Fruit fly (Drosophila melanogaster) whole organism, embryonic: ENCODE data around the gene mRpL32.

Experiments used
- Abd-B ChIP-seq: fragments of 200-800 bp; sonication (Bioruptor generic); optimal IDR thresholded peaks from 2 replicates; lab custom pipeline; 2018; ENCODE audit warnings: missing biosample characterization, mild to moderate bottlenecking, missing genetic modification characterization, moderate library complexity
- Ada2b ChIP-seq: fragments of 200-800 bp; sonication (Bioruptor generic); IDR thresholded peaks from 2 replicates; pipeline ENCODE4 v1.3.6; 2022; ENCODE audit warnings: missing biosample characterization, missing genetic modification characterization
- Aef1 ChIP-seq: fragments of 200-800 bp; sonication (Bioruptor generic); IDR thresholded peaks from 3 replicates; pipeline ENCODE4 v1.3.6; 2022; ENCODE audit warnings: missing biosample characterization, missing genetic modification characterization
- Atf-2 ChIP-seq: fragments of 200-800 bp; sonication (Bioruptor generic); optimal IDR thresholded peaks from 2 replicates; lab custom pipeline; 2016; ENCODE audit warnings: missing biosample characterization, missing genetic modification characterization
- Bgb ChIP-seq: fragments of 200-800 bp; sonication (Bioruptor generic); IDR thresholded peaks from 2 replicates; pipeline ENCODE4 v1.3.6; 2022; ENCODE audit warnings: missing biosample characterization, missing genetic modification characterization; ENCODE audit not compliant: partially characterized antibody
- CG11247 ChIP-seq: fragments of 200-800 bp; sonication (Bioruptor generic); IDR thresholded peaks from 2 replicates; pipeline ENCODE4 v1.3.6; 2022; ENCODE audit warnings: missing biosample characterization, missing genetic modification characterization
- CG11560 ChIP-seq: fragments of 200-800 bp; sonication (Bioruptor generic); IDR thresholded peaks from 3 replicates; pipeline ENCODE4 v1.3.6; 2022; ENCODE audit warnings: missing biosample characterization, missing genetic modification characterization
- CG11723 ChIP-seq: fragments of 200-800 bp; sonication (Bioruptor generic); optimal IDR thresholded peaks from 2 replicates; lab custom pipeline; 2017; ENCODE audit warnings: missing biosample characterization, mild to moderate bottlenecking, missing genetic modification characterization
- CG12236 ChIP-seq: fragments of 200-800 bp; sonication (Bioruptor generic); optimal IDR thresholded peaks from 2 replicates; lab custom pipeline; 2016; ENCODE audit warnings: missing biosample characterization, missing genetic modification characterization
- CG14860 ChIP-seq: fragments of 200-800 bp; sonication (Bioruptor generic); IDR thresholded peaks from 3 replicates; pipeline ENCODE4 v1.3.6; 2022; ENCODE audit warnings: missing biosample characterization, missing genetic modification characterization; ENCODE audit not compliant: partially characterized antibody
- CG17328 ChIP-seq: fragments of 200-800 bp; sonication (Bioruptor generic); IDR thresholded peaks from 2 replicates; pipeline ENCODE4 v1.3.6; 2022; ENCODE audit warnings: missing biosample characterization, missing genetic modification characterization
- CG17359 ChIP-seq: fragments of 200-800 bp; sonication (Bioruptor generic); optimal IDR thresholded peaks from 3 replicates; lab custom pipeline; 2018; ENCODE audit warnings: missing biosample characterization, mild to moderate bottlenecking, missing genetic modification characterization, moderate library complexity
- CG18476 ChIP-seq: fragments of 200-800 bp; sonication (Bioruptor generic); optimal IDR thresholded peaks from 2 replicates; lab custom pipeline; 2016; ENCODE audit warnings: missing biosample characterization, mild to moderate bottlenecking, missing genetic modification characterization
- CG18764 ChIP-seq: fragments of 200-800 bp; sonication (Bioruptor generic); optimal IDR thresholded peaks from 3 replicates; lab custom pipeline; 2016; ENCODE audit warnings: missing biosample characterization, missing genetic modification characterization
- CG31224 ChIP-seq: fragments of 200-800 bp; sonication (Bioruptor generic); IDR thresholded peaks from 2 replicates; pipeline ENCODE4 v1.3.6; 2022; ENCODE audit warnings: missing biosample characterization, missing genetic modification characterization
- CG34376 ChIP-seq: fragments of 200-800 bp; sonication (Bioruptor generic); optimal IDR thresholded peaks from 2 replicates; lab custom pipeline; 2018; ENCODE audit warnings: missing biosample characterization, mild to moderate bottlenecking, missing genetic modification characterization
- CG42726 ChIP-seq: fragments of 200-800 bp; sonication (Bioruptor generic); IDR thresholded peaks from 2 replicates; pipeline ENCODE4 v1.3.6; 2022; ENCODE audit warnings: missing biosample characterization, missing genetic modification characterization; ENCODE audit not compliant: partially characterized antibody
- CG4707 ChIP-seq: fragments of 200-800 bp; sonication (Bioruptor generic); optimal IDR thresholded peaks from 2 replicates; lab custom pipeline; 2018; ENCODE audit warnings: missing biosample characterization, mild to moderate bottlenecking, missing genetic modification characterization, moderate library complexity
- CG7271 ChIP-seq: fragments of 200-800 bp; sonication (Bioruptor generic); optimal IDR thresholded peaks from 2 replicates; lab custom pipeline; 2018; ENCODE audit warnings: missing biosample characterization, mild to moderate bottlenecking, missing genetic modification characterization, moderate library complexity
- CG7928 ChIP-seq: fragments of 200-800 bp; sonication (Bioruptor generic); optimal IDR thresholded peaks from 2 replicates; lab custom pipeline; 2017; ENCODE audit warnings: missing biosample characterization, mild to moderate bottlenecking, missing genetic modification characterization
- CG8924 ChIP-seq: fragments of 200-800 bp; optimal IDR thresholded peaks from 3 replicates; lab custom pipeline; 2019; ENCODE audit warnings: missing biosample characterization, mild to moderate bottlenecking, missing genetic modification characterization, moderate library complexity
- D19A ChIP-seq: fragments of 200-800 bp; optimal IDR thresholded peaks from 3 replicates; lab custom pipeline; 2019; ENCODE audit warnings: missing biosample characterization, mild to moderate bottlenecking, missing genetic modification characterization, moderate library complexity
- Dip3 ChIP-seq: fragments of 200-800 bp; sonication (Bioruptor generic); optimal IDR thresholded peaks from 3 replicates; lab custom pipeline; 2016; ENCODE audit warnings: missing biosample characterization, missing genetic modification characterization
- Hand ChIP-seq: fragments of 200-800 bp; sonication (Bioruptor generic); optimal IDR thresholded peaks from 2 replicates; lab custom pipeline; 2017; ENCODE audit warnings: mild to moderate bottlenecking, missing biosample characterization, missing genetic modification reagents, missing genetic modification characterization
- Meics ChIP-seq: fragments of 200-800 bp; sonication (Bioruptor generic); optimal IDR thresholded peaks from 2 replicates; lab custom pipeline; 2017; ENCODE audit warnings: missing biosample characterization, mild to moderate bottlenecking, missing genetic modification characterization
- NFAT ChIP-seq: fragments of 200-800 bp; sonication (Bioruptor generic); IDR thresholded peaks from 2 replicates; pipeline ENCODE4 v1.3.6; 2022; ENCODE audit warnings: missing biosample characterization, missing genetic modification characterization
- NK7.1 ChIP-seq: fragments of 200-800 bp; sonication (Bioruptor generic); optimal IDR thresholded peaks from 3 replicates; lab custom pipeline; 2016; ENCODE audit warnings: missing biosample characterization, missing genetic modification characterization
- Nf-YB ChIP-seq: fragments of 200-800 bp; sonication (Bioruptor generic); optimal IDR thresholded peaks from 3 replicates; lab custom pipeline; 2019; ENCODE audit warnings: missing biosample characterization, mild to moderate bottlenecking, missing genetic modification characterization, moderate library complexity
- Tbp ChIP-seq: fragments of >200 bp; optimal IDR thresholded peaks from 2 replicates; lab custom pipeline; 2018; ENCODE audit warnings: missing biosample characterization, missing genetic modification characterization
- Vsx1 ChIP-seq: fragments of 200-800 bp; sonication (Bioruptor generic); optimal IDR thresholded peaks from 2 replicates; lab custom pipeline; 2017; ENCODE audit warnings: missing biosample characterization, mild to moderate bottlenecking, missing genetic modification characterization, missing genetic modification reagents
- Xbp1 ChIP-seq: fragments of 200-800 bp; sonication (Bioruptor generic); optimal IDR thresholded peaks from 3 replicates; lab custom pipeline; 2016; ENCODE audit warnings: missing biosample characterization, mild to moderate bottlenecking, missing genetic modification characterization
- Xrp1 ChIP-seq: fragments of 200-800 bp; sonication (Bioruptor generic); IDR thresholded peaks from 2 replicates; pipeline ENCODE4 v1.3.6; 2022; ENCODE audit warnings: missing biosample characterization, missing genetic modification characterization
- ab ChIP-seq: fragments of 200-800 bp; sonication (Bioruptor generic); optimal IDR thresholded peaks from 2 replicates; lab custom pipeline; 2016; ENCODE audit warnings: missing biosample characterization, missing genetic modification characterization
- aop ChIP-seq: fragments of 200-800 bp; sonication (Bioruptor generic); IDR thresholded peaks from 2 replicates; pipeline ENCODE4 v1.3.6; 2022; ENCODE audit warnings: missing biosample characterization, missing genetic modification characterization
- caup ChIP-seq: fragments of 200-800 bp; sonication (Bioruptor generic); optimal IDR thresholded peaks from 3 replicates; lab custom pipeline; 2017; ENCODE audit warnings: missing biosample characterization, mild to moderate bottlenecking, missing genetic modification characterization, moderate library complexity; ENCODE audit not compliant: severe bottlenecking
- dan ChIP-seq: fragments of 200-800 bp; sonication (Bioruptor generic); IDR thresholded peaks from 2 replicates; pipeline ENCODE4 v1.3.6; 2022; ENCODE audit warnings: missing biosample characterization, missing genetic modification characterization
- danr ChIP-seq: fragments of 200-800 bp; sonication (Bioruptor generic); IDR thresholded peaks from 2 replicates; pipeline ENCODE4 v1.3.6; 2022; ENCODE audit warnings: missing biosample characterization, missing genetic modification characterization
- hbn ChIP-seq: fragments of 200-800 bp; sonication (Bioruptor generic); IDR thresholded peaks from 2 replicates; pipeline ENCODE4 v1.3.6; 2022; ENCODE audit warnings: missing biosample characterization, missing genetic modification characterization; ENCODE audit not compliant: partially characterized antibody
- nau ChIP-seq: fragments of 200-800 bp; sonication (Bioruptor generic); optimal IDR thresholded peaks from 3 replicates; lab custom pipeline; 2017; ENCODE audit warnings: missing biosample characterization, mild to moderate bottlenecking, missing genetic modification characterization, missing genetic modification reagents
- pan ChIP-seq, 4 experiments: fragments of >200 bp in 3 of 4; fragments of 200-800 bp in 1 of 4; sonication (Bioruptor generic) in 1 of 4; optimal IDR thresholded peaks in 3 of 4; IDR thresholded peaks in 1 of 4; 2 replicates each; pipeline versions ENCODE4 v1.3.6 to Lab custom; 2017 to 2022; ENCODE audit warnings: missing biosample characterization in 2 of 4, missing genetic modification characterization in 2 of 4, mixed read lengths in 1 of 4
- shn ChIP-seq: fragments of 200-800 bp; sonication (Bioruptor generic); optimal IDR thresholded peaks from 3 replicates; lab custom pipeline; 2016; ENCODE audit warnings: missing biosample characterization, missing genetic modification characterization
- sim ChIP-seq: fragments of 200-800 bp; sonication (Bioruptor generic); IDR thresholded peaks from 2 replicates; pipeline ENCODE4 v1.3.6; 2022; ENCODE audit warnings: missing biosample characterization, missing genetic modification characterization
- slp2 ChIP-seq: fragments of 200-800 bp; sonication (Bioruptor generic); optimal IDR thresholded peaks from 2 replicates; lab custom pipeline; 2016; ENCODE audit warnings: missing biosample characterization, missing genetic modification characterization
- sug ChIP-seq: fragments of 200-800 bp; optimal IDR thresholded peaks from 2 replicates; lab custom pipeline; 2019; ENCODE audit warnings: missing biosample characterization, mild to moderate bottlenecking, missing genetic modification characterization, moderate library complexity
- trh ChIP-seq: fragments of 200-800 bp; sonication (Bioruptor generic); optimal IDR thresholded peaks from 2 replicates; lab custom pipeline; 2016; ENCODE audit warnings: missing biosample characterization, missing genetic modification characterization
- usp ChIP-seq: fragments of >200 bp; optimal IDR thresholded peaks from 2 replicates; lab custom pipeline; 2017; ENCODE audit warnings: missing biosample characterization, missing genetic modification characterization
- vnd ChIP-seq: fragments of 200-800 bp; sonication (Bioruptor generic); IDR thresholded peaks from 3 replicates; pipeline ENCODE4 v1.3.6; 2022; ENCODE audit warnings: missing biosample characterization, missing genetic modification characterization; ENCODE audit not compliant: partially characterized antibody
- yki ChIP-seq: fragments of >200 bp; optimal IDR thresholded peaks from 3 replicates; lab custom pipeline; 2018
- zfh2 ChIP-seq: fragments of 200-800 bp; sonication (Bioruptor generic); optimal IDR thresholded peaks from 2 replicates; lab custom pipeline; 2016; ENCODE audit warnings: missing biosample characterization, missing genetic modification characterization

The mRpL32 gene

DNA sequence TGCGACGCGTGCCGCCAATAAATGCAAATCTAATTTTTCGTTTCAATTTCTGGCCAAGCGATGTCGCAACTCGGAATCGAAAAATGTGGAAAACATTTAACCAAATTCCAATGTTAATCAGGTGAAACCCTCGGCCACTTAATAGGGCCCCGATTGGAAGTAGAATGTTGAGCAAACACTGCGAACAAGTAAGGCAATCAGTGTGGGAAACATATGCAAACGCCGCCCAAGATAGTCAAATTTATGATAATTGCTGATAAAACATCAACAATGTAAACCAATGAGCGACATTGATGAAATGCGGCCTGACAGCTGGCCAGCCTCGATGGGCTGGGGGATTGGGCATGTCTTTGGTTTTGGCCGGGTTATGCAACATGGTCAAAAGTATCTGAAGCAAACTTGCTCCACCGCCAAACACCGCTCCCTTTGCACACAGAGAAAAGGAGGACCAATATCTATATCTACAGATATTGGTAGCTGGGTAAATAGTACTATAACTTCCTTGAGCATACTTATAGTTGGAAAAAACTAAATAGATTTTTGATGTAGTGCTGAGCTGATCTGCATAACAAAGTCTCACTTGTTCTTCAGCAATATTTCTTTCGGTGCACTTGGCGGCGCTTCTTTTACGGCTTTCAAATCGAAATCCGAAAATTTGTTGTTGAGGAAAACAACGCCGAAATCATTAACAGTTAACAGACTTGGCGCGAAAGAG, 5.2 kb upstream of the mRpL32 start (continued):
- TF ChIP-seq aop (GFP tag; lab: Robert Waterston, UW) (peak; percentile 40; the same call in 1 of the 2 replicates), Aef1 (peak; percentile 76), Bgb (no peak), CG42726 (GFP tag; lab: Robert Waterston, UW) (no peak), usp (GFP tag; lab: Kevin White, UChicago) (no peak), Vsx1 (GFP tag; lab: Kevin White, UChicago) (peak; percentile 39), vnd (GFP tag; lab: Robert Waterston, UW) (no peak), CG17359 (peak; percentile 88), Meics (GFP tag; lab: Kevin White, UChicago) (peak; percentile 62), CG4707 (peak; percentile 45), shn (GFP tag; lab: Kevin White, UChicago) (no peak), Xrp1 (GFP tag; lab: Robert Waterston, UW) (peak; percentile 78; the same call in 1 of the 2 replicates), CG14860 (GFP tag; lab: Robert Waterston, UW) (no peak), nau (GFP tag; lab: Kevin White, UChicago) (peak; percentile 63), NK7.1 (GFP tag; lab: Kevin White, UChicago) (peak; percentile 14), trh (GFP tag; lab: Kevin White, UChicago) (no peak), CG17328 (GFP tag; lab: Robert Waterston, UW) (peak; percentile 69), NFAT (GFP tag; lab: Robert Waterston, UW) (peak; percentile 29; the same call in 1 of the 2 replicates), Nf-YB (peak; percentile 39), ab (GFP tag; lab: Kevin White, UChicago) (peak; percentile 1), Ada2b (peak; percentile 70), CG18764 (GFP tag; lab: Kevin White, UChicago) (peak; percentile 59), CG31224 (GFP tag; lab: Robert Waterston, UW) (no peak), dan (GFP tag; lab: Robert Waterston, UW) (no peak), CG7271 (no peak), sug (tag; lab: Kevin White, UChicago) (peak; percentile 54), Tbp (GFP tag; lab: Kevin White, UChicago) (no peak), pan (optimal IDR thresholded peaks at IDR 0.05; lab: Kevin White, UChicago) (no peak), pan (GFP tag; optimal IDR thresholded peaks at IDR 0.05 in 1 of 2, IDR thresholded peaks at IDR 0.05 in 1 of 2) (peak in 1 of 2 experiments; percentile 85), CG8924 (tag; lab: Kevin White, UChicago) (peak; percentile 83), CG11247 (GFP tag; lab: Robert Waterston, UW) (peak; percentile 75), Hand (no peak), CG11560 (0 out of 3 replicates have a peak, but pooled peaks have one; percentile 22), hbn (GFP tag; lab: Robert Waterston, UW) (no peak), CG7928 (no peak), CG11723 (GFP tag; lab: Kevin White, UChicago) (peak; percentile 71), Xbp1 (peak; percentile 74), CG18476 (GFP tag; lab: Kevin White, UChicago) (peak; percentile 55), danr (GFP tag; lab: Robert Waterston, UW) (peak; percentile 59; the same call in 1 of the 2 replicates), sim (GFP tag; lab: Robert Waterston, UW) (peak; percentile 43; the same call in 1 of the 2 replicates), Abd-B (peak; percentile 76), slp2 (GFP tag; lab: Kevin White, UChicago) (peak; percentile 44), CG12236 (GFP tag; lab: Kevin White, UChicago) (no peak), Dip3 (peak; percentile 14), caup (GFP tag; lab: Kevin White, UChicago) (peak; percentile 46), zfh2 (no peak), Atf-2 (peak; percentile 14), CG34376 (no peak), yki (lab: Kevin White, UChicago) (no peak), D19A (tag; lab: Kevin White, UChicago) (peak; percentile 72)
